Fruit fly (Drosophila melanogaster) whole organism, embryonic: ENCODE measurements around the gene Dyrk2.

ENCODE experiments used
- Atf6 ChIP-seq: fragments of 200-800 bp; sonication (Bioruptor generic); IDR thresholded peaks from 2 replicates; pipeline ENCODE4 v1.3.6; 2022; ENCODE audit warnings: missing biosample characterization, missing genetic modification characterization
- C15 ChIP-seq: fragments of 200-800 bp; sonication (Bioruptor generic); IDR thresholded peaks from 3 replicates; pipeline ENCODE4 v1.3.6; 2022; ENCODE audit warnings: missing biosample characterization, missing genetic modification characterization
- CG10209 ChIP-seq: fragments of 200-800 bp; sonication (Bioruptor generic); optimal IDR thresholded peaks from 3 replicates; lab custom pipeline; 2017; ENCODE audit warnings: missing biosample characterization, mild to moderate bottlenecking, missing genetic modification characterization, missing genetic modification reagents
- CG10654 ChIP-seq: fragments of 200-800 bp; sonication (Bioruptor generic); optimal IDR thresholded peaks from 2 replicates; lab custom pipeline; 2016; ENCODE audit warnings: missing biosample characterization, missing genetic modification characterization
- CG12769 ChIP-seq: fragments of 200-800 bp; sonication (Bioruptor generic); optimal IDR thresholded peaks from 2 replicates; lab custom pipeline; 2019; ENCODE audit warnings: missing biosample characterization, mild to moderate bottlenecking, missing genetic modification characterization, moderate library complexity
- CG14710 ChIP-seq: fragments of 200-800 bp; sonication (Bioruptor generic); optimal IDR thresholded peaks from 3 replicates; lab custom pipeline; 2019; ENCODE audit warnings: missing biosample characterization, mild to moderate bottlenecking, missing genetic modification characterization, moderate library complexity
- CG17829 ChIP-seq: fragments of 200-800 bp; optimal IDR thresholded peaks from 2 replicates; lab custom pipeline; 2019; ENCODE audit warnings: missing biosample characterization, mild to moderate bottlenecking, missing genetic modification characterization, moderate library complexity
- CG2199 ChIP-seq: fragments of 200-800 bp; sonication (Bioruptor generic); IDR thresholded peaks from 3 replicates; pipeline ENCODE4 v1.3.6; 2022; ENCODE audit warnings: missing biosample characterization, missing genetic modification characterization
- CG2712 ChIP-seq: fragments of 200-800 bp; optimal IDR thresholded peaks from 3 replicates; lab custom pipeline; 2019; ENCODE audit warnings: missing biosample characterization, mild to moderate bottlenecking, missing genetic modification characterization, moderate library complexity
- CG30020 ChIP-seq: fragments of 200-800 bp; optimal IDR thresholded peaks from 2 replicates; lab custom pipeline; 2019; ENCODE audit warnings: missing biosample characterization, mild to moderate bottlenecking, missing genetic modification characterization, moderate library complexity
- CG31441 ChIP-seq: fragments of 200-800 bp; sonication (Bioruptor generic); IDR thresholded peaks from 2 replicates; pipeline ENCODE4 v1.3.6; 2022; ENCODE audit warnings: missing biosample characterization, missing genetic modification characterization
- CG3163 ChIP-seq: fragments of 200-800 bp; sonication (Bioruptor generic); optimal IDR thresholded peaks from 3 replicates; lab custom pipeline; 2016; ENCODE audit warnings: missing biosample characterization, missing genetic modification characterization
- CG34376 ChIP-seq: fragments of 200-800 bp; sonication (Bioruptor generic); optimal IDR thresholded peaks from 2 replicates; lab custom pipeline; 2018; ENCODE audit warnings: missing biosample characterization, mild to moderate bottlenecking, missing genetic modification characterization
- CG6175 ChIP-seq: fragments of 200-800 bp; sonication (Bioruptor generic); IDR thresholded peaks from 3 replicates; pipeline ENCODE4 v1.3.6; 2022; ENCODE audit warnings: missing biosample characterization, missing genetic modification characterization
- CG7987 ChIP-seq: fragments of 200-800 bp; sonication (Bioruptor generic); optimal IDR thresholded peaks from 2 replicates; lab custom pipeline; 2018; ENCODE audit warnings: missing biosample characterization, mild to moderate bottlenecking, missing genetic modification characterization, moderate library complexity
- CG8359 ChIP-seq: fragments of 200-800 bp; sonication (Bioruptor generic); optimal IDR thresholded peaks from 2 replicates; lab custom pipeline; 2017; ENCODE audit warnings: missing biosample characterization, mild to moderate bottlenecking, missing genetic modification characterization, borderline replicate concordance
- CG9437 ChIP-seq: fragments of 200-800 bp; sonication (Bioruptor generic); optimal IDR thresholded peaks from 2 replicates; lab custom pipeline; 2018; ENCODE audit warnings: missing biosample characterization, mild to moderate bottlenecking, missing genetic modification characterization
- CTCF ChIP-seq: fragments of 200-800 bp; sonication (Bioruptor generic); optimal IDR thresholded peaks from 2 replicates; lab custom pipeline; 2017; ENCODE audit warnings: missing biosample characterization, mild to moderate bottlenecking, missing genetic modification characterization, moderate library complexity
- CoRest ChIP-seq: fragments of 200-800 bp; sonication (Bioruptor generic); optimal IDR thresholded peaks from 3 replicates; lab custom pipeline; 2018; ENCODE audit warnings: missing biosample characterization, mild to moderate bottlenecking, missing genetic modification characterization, moderate library complexity
- Dad ChIP-seq: fragments of 200-800 bp; sonication (Bioruptor generic); optimal IDR thresholded peaks from 3 replicates; lab custom pipeline; 2016; ENCODE audit warnings: missing biosample characterization, missing genetic modification characterization
- HHEX ChIP-seq: fragments of 200-800 bp; sonication (Bioruptor generic); optimal IDR thresholded peaks from 3 replicates; lab custom pipeline; 2017; ENCODE audit warnings: missing biosample characterization, mild to moderate bottlenecking, missing genetic modification characterization, missing genetic modification reagents
- Mad ChIP-seq: fragments of 200-800 bp; sonication (Bioruptor generic); optimal IDR thresholded peaks from 2 replicates; lab custom pipeline; 2016; ENCODE audit warnings: missing biosample characterization, missing genetic modification characterization
- Sox100B ChIP-seq: fragments of 200-800 bp; sonication (Bioruptor generic); optimal IDR thresholded peaks from 3 replicates; lab custom pipeline; 2018; ENCODE audit warnings: missing biosample characterization, mild to moderate bottlenecking, missing genetic modification characterization
- Sox102F ChIP-seq: fragments of 200-800 bp; sonication (Bioruptor generic); optimal IDR thresholded peaks from 2 replicates; lab custom pipeline; 2018; ENCODE audit warnings: missing biosample characterization, mild to moderate bottlenecking, missing genetic modification characterization, moderate library complexity
- Ssrp ChIP-seq: fragments of 200-800 bp; sonication (Bioruptor generic); optimal IDR thresholded peaks from 2 replicates; lab custom pipeline; 2018; ENCODE audit warnings: missing biosample characterization, mild to moderate bottlenecking, missing genetic modification characterization, moderate library complexity
- bowl ChIP-seq: fragments of 200-800 bp; sonication (Bioruptor generic); IDR thresholded peaks from 2 replicates; pipeline ENCODE4 v1.3.6; 2022; ENCODE audit warnings: missing biosample characterization, missing genetic modification characterization
- bsh ChIP-seq, 2 experiments: fragments of 200-800 bp; sonication (Bioruptor generic); optimal IDR thresholded peaks; 2 replicates each; lab custom pipeline; 2017 to 2018; ENCODE audit warnings: mild to moderate bottlenecking in 2 of 2, missing biosample characterization in 2 of 2, missing genetic modification characterization in 2 of 2, moderate library complexity in 1 of 2
- chinmo ChIP-seq: fragments of 200-800 bp; sonication (Bioruptor generic); IDR thresholded peaks from 4 replicates; pipeline ENCODE4 v1.3.6; 2022; ENCODE audit warnings: missing biosample characterization, missing genetic modification characterization; ENCODE audit not compliant: partially characterized antibody
- dati ChIP-seq: fragments of 200-800 bp; sonication (Bioruptor generic); IDR thresholded peaks from 2 replicates; pipeline ENCODE4 v1.3.6; 2022; ENCODE audit warnings: missing biosample characterization, missing genetic modification characterization
- dysf ChIP-seq: fragments of 200-800 bp; sonication (Bioruptor generic); IDR thresholded peaks from 3 replicates; pipeline ENCODE4 v1.3.6; 2022; ENCODE audit warnings: missing biosample characterization, missing genetic modification characterization
- en ChIP-seq: fragments of 200-800 bp; sonication (Bioruptor generic); optimal IDR thresholded peaks from 2 replicates; lab custom pipeline; 2016; ENCODE audit warnings: missing biosample characterization, missing genetic modification characterization
- exex ChIP-seq: fragments of 200-800 bp; sonication (Bioruptor generic); optimal IDR thresholded peaks from 4 replicates; lab custom pipeline; 2018; ENCODE audit warnings: missing biosample characterization, mild to moderate bottlenecking, missing genetic modification characterization, moderate library complexity
- grau ChIP-seq: fragments of 200-800 bp; optimal IDR thresholded peaks from 3 replicates; lab custom pipeline; 2019; ENCODE audit warnings: missing biosample characterization, mild to moderate bottlenecking, missing genetic modification characterization, moderate library complexity
- grn ChIP-seq: fragments of 200-800 bp; sonication (Bioruptor generic); optimal IDR thresholded peaks from 3 replicates; lab custom pipeline; 2017; ENCODE audit warnings: missing biosample characterization, missing genetic modification characterization
- her ChIP-seq: fragments of 200-800 bp; sonication (Bioruptor generic); optimal IDR thresholded peaks from 2 replicates; lab custom pipeline; 2016; ENCODE audit warnings: missing biosample characterization, missing genetic modification characterization
- inv ChIP-seq: fragments of 200-800 bp; sonication (Bioruptor generic); IDR thresholded peaks from 2 replicates; pipeline ENCODE4 v1.3.6; 2022; ENCODE audit warnings: missing biosample characterization, missing genetic modification characterization; ENCODE audit not compliant: partially characterized antibody
- kay ChIP-seq: fragments of 200-800 bp; sonication (Bioruptor generic); optimal IDR thresholded peaks from 2 replicates; lab custom pipeline; 2016; ENCODE audit warnings: missing biosample characterization, missing genetic modification characterization
- kni ChIP-seq: fragments of 200-800 bp; sonication (Bioruptor generic); optimal IDR thresholded peaks from 3 replicates; lab custom pipeline; 2017; ENCODE audit warnings: mild to moderate bottlenecking, missing biosample characterization, missing genetic modification reagents, missing genetic modification characterization
- lola ChIP-seq, 3 experiments: fragments of >200 bp in 2 of 3; fragments of 200-800 bp in 1 of 3; sonication (Bioruptor generic) in 1 of 3; optimal IDR thresholded peaks; 2 replicates each; lab custom pipeline; 2017 to 2019; ENCODE audit warnings: missing biosample characterization in 3 of 3, missing genetic modification characterization in 3 of 3, mild to moderate bottlenecking in 1 of 3, moderate library complexity in 1 of 3
- oc ChIP-seq: fragments of 200-800 bp; sonication (Bioruptor generic); optimal IDR thresholded peaks from 2 replicates; lab custom pipeline; 2018; ENCODE audit warnings: missing biosample characterization, mild to moderate bottlenecking, missing genetic modification characterization, moderate library complexity
- pb ChIP-seq: fragments of 200-800 bp; sonication (Bioruptor generic); optimal IDR thresholded peaks from 3 replicates; lab custom pipeline; 2016; ENCODE audit warnings: missing biosample characterization, missing genetic modification characterization
- row ChIP-seq: fragments of 200-800 bp; sonication (Bioruptor generic); IDR thresholded peaks from 3 replicates; pipeline ENCODE4 v1.3.6; 2022; ENCODE audit warnings: missing biosample characterization, missing genetic modification characterization
- salm ChIP-seq: fragments of 200-800 bp; sonication (Bioruptor generic); optimal IDR thresholded peaks from 2 replicates; lab custom pipeline; 2018; ENCODE audit warnings: missing biosample characterization, mild to moderate bottlenecking, missing genetic modification characterization
- scrt ChIP-seq: fragments of 200-800 bp; sonication (Bioruptor generic); optimal IDR thresholded peaks from 2 replicates; lab custom pipeline; 2018; ENCODE audit warnings: missing biosample characterization, mild to moderate bottlenecking, missing genetic modification characterization, moderate library complexity
- tin ChIP-seq: fragments of 200-800 bp; sonication (Bioruptor generic); optimal IDR thresholded peaks from 3 replicates; lab custom pipeline; 2016; ENCODE audit warnings: missing biosample characterization, missing genetic modification characterization
- trem ChIP-seq: fragments of 200-800 bp; optimal IDR thresholded peaks from 3 replicates; lab custom pipeline; 2019; ENCODE audit warnings: missing biosample characterization, mild to moderate bottlenecking, missing genetic modification characterization, moderate library complexity
- twi ChIP-seq: fragments of 200-800 bp; optimal IDR thresholded peaks from 2 replicates; lab custom pipeline; 2019; ENCODE audit warnings: missing biosample characterization, mild to moderate bottlenecking, missing genetic modification characterization, moderate library complexity
- unpg ChIP-seq: fragments of 200-800 bp; sonication (Bioruptor generic); optimal IDR thresholded peaks from 3 replicates; lab custom pipeline; 2018; ENCODE audit warnings: missing biosample characterization, mild to moderate bottlenecking, missing genetic modification characterization, moderate library complexity
- zfh1 ChIP-seq: fragments of 200-800 bp; sonication (Bioruptor generic); IDR thresholded peaks from 3 replicates; pipeline ENCODE4 v1.3.6; 2022; ENCODE audit warnings: missing biosample characterization, missing genetic modification characterization

Gene Dyrk2

dm6 chr2L:14234627-14235308, 842 bp upstream of the Dyrk2 start (continued):
- TF ChIP-seq CG2199: peak; percentile 12; the same call in 1 of the 3 replicates
- no peak for TF ChIP-seq tin
- TF ChIP-seq CG31441 (GFP tag; lab: Robert Waterston, UW): 0 out of 2 replicates have a peak, but pooled peaks have one; percentile 26
- no peak for TF ChIP-seq C15 (GFP tag; lab: Robert Waterston, UW)
- TF ChIP-seq exex (tag; lab: Kevin White, UChicago): no peak
- no peak for TF ChIP-seq Dad
- TF ChIP-seq trem (tag; lab: Kevin White, UChicago): peak; percentile 15
- TF ChIP-seq en (GFP tag; lab: Kevin White, UChicago): no peak
- TF ChIP-seq CG7987 (GFP tag; lab: Kevin White, UChicago): no peak
- TF ChIP-seq CG30020: no peak
- TF ChIP-seq kni (GFP tag; lab: Kevin White, UChicago): peak; percentile 44
- no peak for TF ChIP-seq HHEX (GFP tag; lab: Kevin White, UChicago)
- TF ChIP-seq CG6175: peak; percentile 85; the same call in 2 of the 3 replicates
- peak; percentile 30 for TF ChIP-seq CG10209
- TF ChIP-seq dysf (GFP tag; lab: Robert Waterston, UW): no peak
- peak; percentile 34 for TF ChIP-seq Sox102F (GFP tag; lab: Kevin White, UChicago)
- peak in 1 of 3 experiments; percentile 58 for TF ChIP-seq lola (GFP tag; optimal IDR thresholded peaks at IDR 0.05; lab: Kevin White, UChicago)
- no peak for TF ChIP-seq inv (GFP tag; lab: Robert Waterston, UW)
- peak; percentile 75 for TF ChIP-seq CG2712
- TF ChIP-seq CG17829 (tag; lab: Kevin White, UChicago): peak; percentile 62
- TF ChIP-seq salm (tag; lab: Kevin White, UChicago): no peak
- TF ChIP-seq CG8359 (GFP tag; lab: Kevin White, UChicago): peak; percentile 2
- TF ChIP-seq twi (tag; lab: Kevin White, UChicago): peak; percentile 6
- no peak for TF ChIP-seq pb (GFP tag; lab: Kevin White, UChicago)
- TF ChIP-seq CTCF (GFP tag; lab: Kevin White, UChicago): peak; percentile 7
- TF ChIP-seq grn (GFP tag; lab: Kevin White, UChicago): no peak
- no peak for TF ChIP-seq bowl (GFP tag; lab: Robert Waterston, UW)
- no peak for TF ChIP-seq CG10654 (GFP tag; lab: Kevin White, UChicago)
- peak; percentile 24 for TF ChIP-seq Ssrp (tag; lab: Kevin White, UChicago)
- peak; percentile 13 for TF ChIP-seq Sox100B (GFP tag; lab: Kevin White, UChicago)
- TF ChIP-seq CG34376 (GFP tag; lab: Kevin White, UChicago): no peak
- TF ChIP-seq Atf6: no peak
- no peak for TF ChIP-seq CG9437 (GFP tag; lab: Kevin White, UChicago)
- TF ChIP-seq CG3163: no peak
- TF ChIP-seq chinmo (GFP tag; lab: Robert Waterston, UW): 0 out of 4 replicates have a peak, but pooled peaks have one; percentile 8
- peak; percentile 30 for TF ChIP-seq oc (tag; lab: Kevin White, UChicago)
- peak; percentile 18 for TF ChIP-seq grau (tag; lab: Kevin White, UChicago)
- peak; percentile 1 for TF ChIP-seq CoRest
- peak; percentile 55 for TF ChIP-seq unpg (GFP tag; lab: Kevin White, UChicago)
- TF ChIP-seq bsh (GFP tag; optimal IDR thresholded peaks at IDR 0.05; lab: Kevin White, UChicago): peak in 1 of 2 experiments; percentile 75
- 0 out of 3 replicates have a peak, but pooled peaks have one; percentile 32 for TF ChIP-seq row
- no peak for TF ChIP-seq scrt (GFP tag; lab: Kevin White, UChicago)
- no peak for TF ChIP-seq dati (GFP tag; lab: Robert Waterston, UW)
- no peak for TF ChIP-seq Mad (GFP tag; lab: Kevin White, UChicago)
- no peak for TF ChIP-seq kay (GFP tag; lab: Kevin White, UChicago)
- peak; percentile 42; the same call in 1 of the 3 replicates for TF ChIP-seq zfh1 (GFP tag; lab: Robert Waterston, UW)
- no peak for TF ChIP-seq her (GFP tag; lab: Kevin White, UChicago)
- TF ChIP-seq CG14710: peak; percentile 56
- no peak for TF ChIP-seq CG12769 (tag; lab: Kevin White, UChicago)
